Fruit fly (Drosophila melanogaster) whole organism, embryonic: ENCODE measurements around the gene scpr-B.

Experiments used
- Asciz ChIP-seq: fragments of 200-800 bp; sonication (Bioruptor generic); optimal IDR thresholded peaks from 2 replicates; lab custom pipeline; 2017; ENCODE audit warnings: missing biosample characterization, mild to moderate bottlenecking, missing genetic modification characterization, missing genetic modification reagents
- Atf3 ChIP-seq: fragments of 200-800 bp; sonication (Bioruptor generic); optimal IDR thresholded peaks from 3 replicates; lab custom pipeline; 2016; ENCODE audit warnings: missing biosample characterization, missing genetic modification characterization
- CG12155 ChIP-seq: fragments of 200-800 bp; sonication (Bioruptor generic); optimal IDR thresholded peaks from 3 replicates; lab custom pipeline; 2016; ENCODE audit warnings: missing biosample characterization, missing genetic modification characterization
- CG13424 ChIP-seq: fragments of 200-800 bp; sonication (Bioruptor generic); optimal IDR thresholded peaks from 2 replicates; lab custom pipeline; 2019; ENCODE audit warnings: missing biosample characterization, mild to moderate bottlenecking, missing genetic modification characterization, moderate library complexity
- CG13894 ChIP-seq: fragments of 200-800 bp; sonication (Bioruptor generic); optimal IDR thresholded peaks from 3 replicates; lab custom pipeline; 2018; ENCODE audit warnings: missing biosample characterization, mild to moderate bottlenecking, missing genetic modification characterization, moderate library complexity
- CG14965 ChIP-seq: fragments of 200-800 bp; sonication (Bioruptor generic); optimal IDR thresholded peaks from 2 replicates; lab custom pipeline; 2016; ENCODE audit warnings: missing biosample characterization, missing genetic modification characterization, borderline replicate concordance
- CG1602 ChIP-seq: fragments of 200-800 bp; sonication (Bioruptor generic); optimal IDR thresholded peaks from 3 replicates; lab custom pipeline; 2016; ENCODE audit warnings: missing biosample characterization, missing genetic modification characterization
- CG1647 ChIP-seq: fragments of 200-800 bp; sonication (Bioruptor generic); optimal IDR thresholded peaks from 3 replicates; lab custom pipeline; 2016; ENCODE audit warnings: missing biosample characterization, missing genetic modification characterization
- CG16815 ChIP-seq: fragments of 200-800 bp; sonication (Bioruptor generic); optimal IDR thresholded peaks from 3 replicates; lab custom pipeline; 2017; ENCODE audit warnings: missing biosample characterization, mild to moderate bottlenecking, missing genetic modification characterization
- CG17361 ChIP-seq: fragments of 200-800 bp; sonication (Bioruptor generic); IDR thresholded peaks from 3 replicates; pipeline ENCODE4 v1.3.6; 2022; ENCODE audit warnings: missing biosample characterization, missing genetic modification characterization
- CG1792 ChIP-seq: fragments of 200-800 bp; sonication (Bioruptor generic); optimal IDR thresholded peaks from 2 replicates; lab custom pipeline; 2016; ENCODE audit warnings: missing biosample characterization, missing genetic modification characterization
- CG18476 ChIP-seq: fragments of 200-800 bp; sonication (Bioruptor generic); optimal IDR thresholded peaks from 2 replicates; lab custom pipeline; 2016; ENCODE audit warnings: missing biosample characterization, mild to moderate bottlenecking, missing genetic modification characterization
- CG2116 ChIP-seq: fragments of 200-800 bp; sonication (Bioruptor generic); optimal IDR thresholded peaks from 3 replicates; lab custom pipeline; 2018; ENCODE audit warnings: missing biosample characterization, mild to moderate bottlenecking, missing genetic modification characterization
- CG31441 ChIP-seq: fragments of 200-800 bp; sonication (Bioruptor generic); IDR thresholded peaks from 2 replicates; pipeline ENCODE4 v1.3.6; 2022; ENCODE audit warnings: missing biosample characterization, missing genetic modification characterization
- CG3838 ChIP-seq: fragments of 200-800 bp; sonication (Bioruptor generic); optimal IDR thresholded peaks from 3 replicates; lab custom pipeline; 2016; ENCODE audit warnings: missing biosample characterization, missing genetic modification characterization
- CG3847 ChIP-seq: fragments of 200-800 bp; sonication (Bioruptor generic); IDR thresholded peaks from 2 replicates; pipeline ENCODE4 v1.3.6; 2022; ENCODE audit warnings: missing biosample characterization, missing genetic modification characterization
- CG6654 ChIP-seq: fragments of 200-800 bp; sonication (Bioruptor generic); optimal IDR thresholded peaks from 2 replicates; lab custom pipeline; 2017; ENCODE audit warnings: missing biosample characterization, mild to moderate bottlenecking, missing genetic modification characterization
- CG6683 ChIP-seq: fragments of 200-800 bp; sonication (Bioruptor generic); optimal IDR thresholded peaks from 2 replicates; lab custom pipeline; 2017; ENCODE audit warnings: missing biosample characterization, mild to moderate bottlenecking, missing genetic modification characterization, missing genetic modification reagents
- CG6765 ChIP-seq: fragments of 200-800 bp; sonication (Bioruptor generic); optimal IDR thresholded peaks from 3 replicates; lab custom pipeline; 2017; ENCODE audit warnings: missing biosample characterization, mild to moderate bottlenecking, missing genetic modification characterization
- CG8281 ChIP-seq: fragments of 200-800 bp; sonication (Bioruptor generic); optimal IDR thresholded peaks from 2 replicates; lab custom pipeline; 2018; ENCODE audit warnings: missing biosample characterization, mild to moderate bottlenecking, missing genetic modification characterization, moderate library complexity
- D19B ChIP-seq: fragments of 200-800 bp; sonication (Bioruptor generic); optimal IDR thresholded peaks from 2 replicates; lab custom pipeline; 2017; ENCODE audit warnings: missing biosample characterization, mild to moderate bottlenecking, missing genetic modification characterization
- Dp ChIP-seq: fragments of 200-800 bp; sonication (Bioruptor generic); optimal IDR thresholded peaks from 2 replicates; lab custom pipeline; 2018; ENCODE audit warnings: missing biosample characterization, mild to moderate bottlenecking, missing genetic modification characterization, moderate library complexity
- Eip74EF ChIP-seq, 2 experiments: fragments of 200-800 bp in 1 of 2; fragments of >200 bp in 1 of 2; sonication (Bioruptor generic) in 1 of 2; optimal IDR thresholded peaks; 2 replicates each; lab custom pipeline; 2017 to 2019; ENCODE audit warnings: missing biosample characterization in 2 of 2, missing genetic modification characterization in 2 of 2, mild to moderate bottlenecking in 1 of 2, moderate library complexity in 1 of 2
- Fer1 ChIP-seq: fragments of 200-800 bp; sonication (Bioruptor generic); optimal IDR thresholded peaks from 2 replicates; lab custom pipeline; 2017; ENCODE audit warnings: missing biosample characterization, mild to moderate bottlenecking, missing genetic modification characterization
- GATAe ChIP-seq: fragments of 200-800 bp; sonication (Bioruptor generic); conservative IDR thresholded peaks from 2 replicates; pipeline ENCODE4 v1.3.6; 2022; ENCODE audit warnings: missing biosample characterization, missing genetic modification characterization
- Gug ChIP-seq: fragments of 200-800 bp; sonication (Bioruptor generic); IDR thresholded peaks from 4 replicates; pipeline ENCODE4 v1.3.6; 2022; ENCODE audit warnings: missing biosample characterization, missing genetic modification characterization
- HLH3B ChIP-seq: fragments of 200-800 bp; sonication (Bioruptor generic); IDR thresholded peaks from 2 replicates; pipeline ENCODE4 v1.3.6; 2022; ENCODE audit warnings: missing biosample characterization, missing genetic modification characterization
- Meics ChIP-seq: fragments of 200-800 bp; sonication (Bioruptor generic); optimal IDR thresholded peaks from 2 replicates; lab custom pipeline; 2017; ENCODE audit warnings: missing biosample characterization, mild to moderate bottlenecking, missing genetic modification characterization
- Myb ChIP-seq: fragments of 200-800 bp; sonication (Bioruptor generic); optimal IDR thresholded peaks from 2 replicates; lab custom pipeline; 2016; ENCODE audit warnings: missing biosample characterization, missing genetic modification characterization
- YL-1 ChIP-seq: fragments of 200-800 bp; sonication (Bioruptor generic); optimal IDR thresholded peaks from 3 replicates; lab custom pipeline; 2017; ENCODE audit warnings: missing biosample characterization, mild to moderate bottlenecking, missing genetic modification characterization
- ase ChIP-seq: fragments of 200-800 bp; sonication (Bioruptor generic); IDR thresholded peaks from 3 replicates; pipeline ENCODE4 v1.3.6; 2022; ENCODE audit warnings: missing biosample characterization, missing genetic modification characterization
- bowl ChIP-seq: fragments of 200-800 bp; sonication (Bioruptor generic); IDR thresholded peaks from 2 replicates; pipeline ENCODE4 v1.3.6; 2022; ENCODE audit warnings: missing biosample characterization, missing genetic modification characterization
- cad ChIP-seq: fragments of >200 bp; optimal IDR thresholded peaks from 2 replicates; lab custom pipeline; 2017; ENCODE audit warnings: missing biosample characterization, missing genetic modification characterization
- dimm ChIP-seq: fragments of 200-800 bp; sonication (Bioruptor generic); IDR thresholded peaks from 2 replicates; pipeline ENCODE4 v1.3.6; 2022; ENCODE audit warnings: missing biosample characterization, missing genetic modification characterization
- dysf ChIP-seq: fragments of 200-800 bp; sonication (Bioruptor generic); IDR thresholded peaks from 3 replicates; pipeline ENCODE4 v1.3.6; 2022; ENCODE audit warnings: missing biosample characterization, missing genetic modification characterization
- grn ChIP-seq: fragments of 200-800 bp; sonication (Bioruptor generic); optimal IDR thresholded peaks from 3 replicates; lab custom pipeline; 2017; ENCODE audit warnings: missing biosample characterization, missing genetic modification characterization
- gt ChIP-seq: fragments of 200-800 bp; sonication (Bioruptor generic); IDR thresholded peaks from 2 replicates; pipeline ENCODE4 v1.3.6; 2022; ENCODE audit warnings: missing biosample characterization, missing genetic modification characterization
- ind ChIP-seq: fragments of 200-800 bp; sonication (Bioruptor generic); optimal IDR thresholded peaks from 3 replicates; lab custom pipeline; 2016; ENCODE audit warnings: missing biosample characterization, missing genetic modification characterization
- jigr1 ChIP-seq: fragments of 200-800 bp; sonication (Bioruptor generic); IDR thresholded peaks from 3 replicates; pipeline ENCODE4 v1.3.6; 2022; ENCODE audit warnings: missing biosample characterization, missing genetic modification characterization
- lab ChIP-seq: fragments of 200-800 bp; sonication (Bioruptor generic); optimal IDR thresholded peaks from 3 replicates; lab custom pipeline; 2017; ENCODE audit warnings: missing biosample characterization, missing genetic modification characterization, mild to moderate bottlenecking, moderate library complexity, missing genetic modification reagents
- maf-S ChIP-seq: fragments of 200-800 bp; sonication (Bioruptor generic); optimal IDR thresholded peaks from 2 replicates; lab custom pipeline; 2016; ENCODE audit warnings: missing biosample characterization, missing genetic modification characterization
- nerfin-2 ChIP-seq: fragments of 200-800 bp; sonication (Bioruptor generic); IDR thresholded peaks from 2 replicates; pipeline ENCODE4 v1.3.6; 2022; ENCODE audit warnings: missing biosample characterization, missing genetic modification characterization; ENCODE audit not compliant: partially characterized antibody
- pfk ChIP-seq: fragments of 200-800 bp; sonication (Bioruptor generic); optimal IDR thresholded peaks from 2 replicates; lab custom pipeline; 2018; ENCODE audit warnings: missing biosample characterization, mild to moderate bottlenecking, missing genetic modification characterization, moderate library complexity
- ro ChIP-seq: fragments of 200-800 bp; sonication (Bioruptor generic); IDR thresholded peaks from 2 replicates; pipeline ENCODE4 v1.3.6; 2022; ENCODE audit warnings: missing biosample characterization, missing genetic modification characterization
- sc ChIP-seq, 3 experiments: fragments of >200 bp in 2 of 3; fragments of 200-800 bp in 1 of 3; sonication (Bioruptor generic) in 1 of 3; optimal IDR thresholded peaks; 2 replicates in 2 of 3; 3 replicates in 1 of 3; lab custom pipeline; 2017; ENCODE audit warnings: mild to moderate bottlenecking in 1 of 3, missing biosample characterization in 1 of 3, missing genetic modification characterization in 1 of 3, missing genetic modification reagents in 1 of 3
- schlank ChIP-seq: fragments of 200-800 bp; sonication (Bioruptor generic); optimal IDR thresholded peaks from 2 replicates; lab custom pipeline; 2018; ENCODE audit warnings: missing biosample characterization, mild to moderate bottlenecking, missing genetic modification characterization
- so ChIP-seq: fragments of 200-800 bp; sonication (Bioruptor generic); IDR thresholded peaks from 3 replicates; pipeline ENCODE4 v1.3.6; 2022; ENCODE audit warnings: missing biosample characterization, missing genetic modification characterization
- sqz ChIP-seq: fragments of 200-800 bp; sonication (Bioruptor generic); optimal IDR thresholded peaks from 3 replicates; lab custom pipeline; 2018; ENCODE audit warnings: missing biosample characterization, mild to moderate bottlenecking, missing genetic modification characterization
- tna ChIP-seq: fragments of 200-800 bp; sonication (Bioruptor generic); IDR thresholded peaks from 2 replicates; pipeline ENCODE4 v1.3.6; 2022; ENCODE audit warnings: missing biosample characterization, missing genetic modification characterization; ENCODE audit not compliant: partially characterized antibody
- toy ChIP-seq: fragments of 200-800 bp; sonication (Bioruptor generic); IDR thresholded peaks from 2 replicates; pipeline ENCODE4 v1.3.6; 2022; ENCODE audit warnings: missing biosample characterization, missing genetic modification characterization

Gene scpr-B

DNA sequence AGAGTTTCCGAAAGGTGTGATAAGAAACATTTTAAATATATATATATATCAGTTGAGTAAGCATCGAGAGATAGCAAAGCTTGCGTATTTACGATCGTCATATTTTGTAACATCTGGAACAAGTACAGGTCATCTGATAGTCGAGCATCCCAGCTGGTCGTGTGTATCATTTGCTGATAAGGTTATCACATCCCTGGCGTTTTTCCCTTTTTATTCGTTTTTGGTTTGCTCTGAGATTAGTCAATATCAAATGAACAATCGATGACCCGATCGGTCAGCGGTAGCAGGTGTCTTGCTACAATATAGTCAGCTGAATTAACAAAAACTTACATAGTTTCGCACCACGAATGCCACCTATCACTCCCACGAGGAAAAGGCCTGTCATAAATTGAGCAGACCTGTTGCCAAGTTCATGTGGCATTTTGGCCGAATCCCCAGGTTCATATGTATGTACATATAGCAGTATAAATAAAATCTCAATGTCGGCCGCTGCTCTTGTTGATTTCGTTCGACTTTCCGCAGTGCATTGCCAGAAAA lies 39.8 kb downstream of the scpr-B start (continued):
- TF ChIP-seq CG1792 (GFP tag; lab: Kevin White, UChicago) (no peak), D19B (peak; percentile 100), CG14965 (GFP tag; lab: Kevin White, UChicago) (no peak), Asciz (GFP tag; lab: Kevin White, UChicago) (peak; percentile 32), CG6654 (GFP tag; lab: Kevin White, UChicago) (peak; percentile 7), sqz (GFP tag; lab: Kevin White, UChicago) (no peak), tna (GFP tag; lab: Robert Waterston, UW) (no peak), Myb (GFP tag; lab: Kevin White, UChicago) (no peak), Atf3 (no peak), CG17361 (no peak; the same call in 2 of the 3 replicates), CG6765 (GFP tag; lab: Kevin White, UChicago) (no peak), CG6683 (GFP tag; lab: Kevin White, UChicago) (no peak), jigr1 (GFP tag; lab: Robert Waterston, UW) (no peak), CG31441 (no peak; the same call in 1 of the 2 replicates), so (GFP tag; lab: Robert Waterston, UW) (no peak), HLH3B (peak; percentile 50), GATAe (GFP tag; lab: Robert Waterston, UW) (peak; percentile 87), CG3847 (peak; percentile 40), toy (GFP tag; lab: Robert Waterston, UW) (no peak), CG1647 (GFP tag; lab: Kevin White, UChicago) (no peak), bowl (no peak), Meics (GFP tag; lab: Kevin White, UChicago) (peak; percentile 77), nerfin-2 (GFP tag; lab: Robert Waterston, UW) (no peak), CG12155 (GFP tag; lab: Kevin White, UChicago) (peak; percentile 42), Fer1 (GFP tag; lab: Kevin White, UChicago) (peak; percentile 46), maf-S (GFP tag; lab: Kevin White, UChicago) (no peak), lab (peak; percentile 81), CG8281 (peak; percentile 2), CG2116 (GFP tag; lab: Kevin White, UChicago) (peak; percentile 14), CG16815 (peak; percentile 22), pfk (GFP tag; lab: Kevin White, UChicago) (no peak), ase (GFP tag; lab: Robert Waterston, UW) (no peak), cad (no peak), dysf (GFP tag; lab: Robert Waterston, UW) (peak; percentile 73), YL-1 (GFP tag; lab: Kevin White, UChicago) (no peak), gt (no peak), CG3838 (GFP tag; lab: Kevin White, UChicago) (no peak), grn (GFP tag; lab: Kevin White, UChicago) (peak; percentile 4), Gug (GFP tag; lab: Robert Waterston, UW) (peak; percentile 33; the same call in 1 of the 4 replicates), CG18476 (GFP tag; lab: Kevin White, UChicago) (peak; percentile 37), ind (GFP tag; lab: Kevin White, UChicago) (peak; percentile 61), dimm (no peak), CG1602 (GFP tag; lab: Kevin White, UChicago) (peak; percentile 9), CG13894 (tag; lab: Kevin White, UChicago) (no peak), sc (optimal IDR thresholded peaks at IDR 0.05; lab: Kevin White, UChicago) (no peak), sc (GFP tag; optimal IDR thresholded peaks at IDR 0.05; lab: Kevin White, UChicago) (peak; percentile 18), Dp (no peak), ro (GFP tag; lab: Robert Waterston, UW) (no peak), CG13424 (tag; lab: Kevin White, UChicago) (peak; percentile 53), schlank (tag; lab: Kevin White, UChicago) (peak; percentile 4), Eip74EF (GFP tag; optimal IDR thresholded peaks at IDR 0.05; lab: Kevin White, UChicago) (no peak)
